Worm (Caenorhabditis elegans) whole organism, midembryonic: ENCODE measurements around the gene fbxb-19.

Source experiments
- T22C8.4 ChIP-seq: fragments of 200-800 bp; sonication (Bioruptor generic); IDR thresholded peaks from 2 replicates; pipeline ENCODE4 v1.3.6; 2022; ENCODE audit warnings: missing genetic modification characterization, missing compliant biosample characterization
- cog-1 ChIP-seq: sonication (generic microtip); optimal IDR thresholded peaks from 2 replicates; lab custom pipeline; 2016; ENCODE audit warnings: missing genetic modification characterization, missing compliant biosample characterization
- flt-1 ChIP-seq: fragments of 200-800 bp; sonication (Bioruptor generic); IDR thresholded peaks from 2 replicates; pipeline ENCODE4 v1.3.6; 2022; ENCODE audit warnings: missing genetic modification characterization, missing compliant biosample characterization
- klf-2 ChIP-seq: fragments of 200-800 bp; sonication (Bioruptor generic); conservative IDR thresholded peaks from 2 replicates; pipeline ENCODE4 v1.3.6; 2022; ENCODE audit warnings: missing genetic modification reagents, missing genetic modification characterization, missing compliant biosample characterization
- med-1 ChIP-seq: sonication (generic microtip); optimal IDR thresholded peaks from 2 replicates; lab custom pipeline; 2017; ENCODE audit warnings: missing genetic modification characterization, mild to moderate bottlenecking, missing compliant biosample characterization, antibody characterized with exemption, missing genetic modification reagents; ENCODE audit not compliant: insufficient read depth
- ref-1 ChIP-seq: fragments of 200-800 bp; sonication (Bioruptor generic); conservative IDR thresholded peaks from 2 replicates; pipeline ENCODE4 v1.3.6; 2022; ENCODE audit warnings: missing genetic modification reagents, missing genetic modification characterization, missing compliant biosample characterization
- tab-1 ChIP-seq: fragments of 200-800 bp; sonication (Bioruptor generic); IDR thresholded peaks from 2 replicates; pipeline ENCODE4 v1.3.6; 2022; ENCODE audit warnings: missing genetic modification characterization, missing compliant biosample characterization
- ztf-23 ChIP-seq: fragments of 200-800 bp; sonication (Bioruptor generic); IDR thresholded peaks from 2 replicates; pipeline ENCODE4 v1.3.6; 2022; ENCODE audit warnings: missing genetic modification reagents, missing genetic modification characterization, missing compliant biosample characterization
- ztf-29 ChIP-seq: fragments of 200-800 bp; sonication (Bioruptor generic); IDR thresholded peaks from 2 replicates; pipeline ENCODE4 v1.3.6; 2022; ENCODE audit warnings: missing genetic modification reagents, missing genetic modification characterization, missing compliant biosample characterization

DNA sequence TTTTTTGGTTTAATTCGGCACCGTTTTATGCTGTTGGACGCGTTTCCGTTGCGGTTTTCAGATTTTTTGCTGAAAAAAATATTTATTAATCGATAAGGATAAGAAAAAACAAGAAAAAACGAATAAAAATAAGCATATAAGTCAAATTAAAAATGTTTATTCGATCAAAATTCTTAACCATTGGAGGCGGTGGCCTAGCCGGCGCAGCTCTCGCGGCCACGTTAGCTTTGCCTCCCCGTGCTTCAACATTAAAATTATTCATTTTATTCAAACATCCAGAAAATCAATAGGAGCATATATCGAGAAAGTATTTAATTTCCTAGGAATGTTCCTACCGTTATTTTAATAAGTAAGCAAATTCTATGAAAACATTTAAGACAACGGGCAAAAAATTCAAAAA lies 26.1 kb downstream of the fbxb-19 start, which contains the start of gene ZC204.14:
- TF ChIP-seq ztf-23 (GFP tag; lab: Robert Waterston, UW) (no peak), med-1 (no peak), T22C8.4 (no peak), flt-1 (GFP tag; lab: Robert Waterston, UW) (no peak), ztf-29 (GFP tag; lab: Robert Waterston, UW) (no peak), cog-1 (tag; lab: Kevin White, UChicago) (no peak), ref-1 (GFP tag; lab: Robert Waterston, UW) (no peak), klf-2 (GFP tag; lab: Robert Waterston, UW) (no peak), tab-1 (no peak)
